Fruit fly (Drosophila melanogaster): ENCODE measurements around the gene Parg.

The Parg gene

dm6 chrX:3694770-3695145, 23.5 kb upstream of the Parg start:
- TF ChIP-seq CG14655 (GFP tag; optimal IDR thresholded peaks at IDR 0.05) (no peak), rn (GFP tag; IDR thresholded peaks at IDR 0.05) (no peak), CG17806 (tag; optimal IDR thresholded peaks at IDR 0.05) (no peak), D1 (tag; optimal IDR thresholded peaks at IDR 0.05) (no peak), EcR (GFP tag; optimal IDR thresholded peaks at IDR 0.05) (peak; percentile 24), CG13204 (GFP tag; optimal IDR thresholded peaks at IDR 0.05) (no peak), CG4496 (GFP tag; IDR thresholded peaks at IDR 0.05) (no peak; the same call in 2 of the 3 replicates), CG9948 (tag; optimal IDR thresholded peaks at IDR 0.05) (no peak), CG15710 (tag; optimal IDR thresholded peaks at IDR 0.05) (no peak), fd96Ca (GFP tag; IDR thresholded peaks at IDR 0.05) (peak; percentile 52; the same call in 1 of the 3 replicates), Pif1A (GFP tag; optimal IDR thresholded peaks at IDR 0.05) (no peak), gl (tag; optimal IDR thresholded peaks at IDR 0.05) (no peak), CG10348 (GFP tag; IDR thresholded peaks at IDR 0.05) (no peak)

- TF ChIP-seq D1 (tag; optimal IDR thresholded peaks at IDR 0.05) (peak; percentile 40), Pif1A (GFP tag; optimal IDR thresholded peaks at IDR 0.05) (peak; percentile 76), CG32121 (GFP tag; IDR thresholded peaks at IDR 0.05) (peak; percentile 43; the same call in 1 of the 2 replicates), CG34367 (tag; optimal IDR thresholded peaks at IDR 0.05) (peak; percentile 52), CG4496 (GFP tag; IDR thresholded peaks at IDR 0.05) (peak; percentile 33; the same call in 1 of the 3 replicates), CG8301 (tag; optimal IDR thresholded peaks at IDR 0.05) (peak; percentile 72), EcR (GFP tag; optimal IDR thresholded peaks at IDR 0.05) (no peak), CG10348 (GFP tag; IDR thresholded peaks at IDR 0.05) (no peak), CG8159 (tag; optimal IDR thresholded peaks at IDR 0.05) (peak; percentile 61), CG14655 (GFP tag; optimal IDR thresholded peaks at IDR 0.05) (peak; percentile 87), CG17806 (tag; optimal IDR thresholded peaks at IDR 0.05) (peak; percentile 45), Ets98B (GFP tag; IDR thresholded peaks at IDR 0.05) (no peak), Snoo (tag; optimal IDR thresholded peaks at IDR 0.05) (peak; percentile 33), Pif1B (GFP tag; optimal IDR thresholded peaks at IDR 0.05) (peak; percentile 45), rn (GFP tag; IDR thresholded peaks at IDR 0.05) (no peak), CG9948 (tag; optimal IDR thresholded peaks at IDR 0.05) (peak; percentile 68), fd96Ca (GFP tag; IDR thresholded peaks at IDR 0.05) (peak; percentile 64; the same call in 2 of the 3 replicates), CG15710 (tag; optimal IDR thresholded peaks at IDR 0.05) (peak; percentile 59)
These were observed 22.9 kb upstream of the Parg start for dm6 chrX:3693989-3694769.

dm6 chrX:3691623-3692553, 20.6 kb upstream of the Parg start:
- peak; percentile 77 for TF ChIP-seq CG17806 (tag; optimal IDR thresholded peaks at IDR 0.05)
- TF ChIP-seq CG8301 (tag; optimal IDR thresholded peaks at IDR 0.05), result peak; percentile 87
- TF ChIP-seq CG32121 (GFP tag; IDR thresholded peaks at IDR 0.05), result peak; percentile 94
- peak; percentile 87 for TF ChIP-seq Pif1A (GFP tag; optimal IDR thresholded peaks at IDR 0.05)
- peak; percentile 59 for TF ChIP-seq gl (tag; optimal IDR thresholded peaks at IDR 0.05)
- peak; percentile 75 for TF ChIP-seq Pif1B (GFP tag; optimal IDR thresholded peaks at IDR 0.05)
- peak; percentile 76 for TF ChIP-seq CG34367 (tag; optimal IDR thresholded peaks at IDR 0.05)
- peak; percentile 89 for TF ChIP-seq CG12605 (GFP tag; IDR thresholded peaks at IDR 0.05)
- peak; percentile 66 for TF ChIP-seq CG10348 (GFP tag; IDR thresholded peaks at IDR 0.05)
- peak; percentile 79 for TF ChIP-seq CG15710 (tag; optimal IDR thresholded peaks at IDR 0.05)
- TF ChIP-seq CG14655 (GFP tag; optimal IDR thresholded peaks at IDR 0.05), result peak; percentile 90
- TF ChIP-seq Ets98B (GFP tag; IDR thresholded peaks at IDR 0.05), result peak; percentile 89
- peak; percentile 72 for TF ChIP-seq Snoo (tag; optimal IDR thresholded peaks at IDR 0.05)
- peak; percentile 92 for TF ChIP-seq fd96Ca (GFP tag; IDR thresholded peaks at IDR 0.05)
- TF ChIP-seq CG9948 (tag; optimal IDR thresholded peaks at IDR 0.05), result peak; percentile 78
- peak; percentile 66 for TF ChIP-seq rn (GFP tag; IDR thresholded peaks at IDR 0.05)
- TF ChIP-seq CG4496 (GFP tag; IDR thresholded peaks at IDR 0.05), result peak; percentile 93
- peak; percentile 61 for TF ChIP-seq CG13204 (GFP tag; optimal IDR thresholded peaks at IDR 0.05)
- TF ChIP-seq EcR (GFP tag; optimal IDR thresholded peaks at IDR 0.05), result peak; percentile 81
- TF ChIP-seq CG8159 (tag; optimal IDR thresholded peaks at IDR 0.05), result peak; percentile 82
- TF ChIP-seq D1 (tag; optimal IDR thresholded peaks at IDR 0.05), result no peak

dm6 chrX:3690631-3691030, 19.3 kb upstream of the Parg start:
- TF ChIP-seq CG15710 (tag; optimal IDR thresholded peaks at IDR 0.05) (peak; percentile 39), CG34367 (tag; optimal IDR thresholded peaks at IDR 0.05) (peak; percentile 13), gl (tag; optimal IDR thresholded peaks at IDR 0.05) (no peak), Snoo (tag; optimal IDR thresholded peaks at IDR 0.05) (peak; percentile 22), CG8159 (tag; optimal IDR thresholded peaks at IDR 0.05) (peak; percentile 45), CG32121 (GFP tag; IDR thresholded peaks at IDR 0.05) (no peak), Pif1B (GFP tag; optimal IDR thresholded peaks at IDR 0.05) (no peak), CG8301 (tag; optimal IDR thresholded peaks at IDR 0.05) (peak; percentile 2), D1 (tag; optimal IDR thresholded peaks at IDR 0.05) (no peak), CG17806 (tag; optimal IDR thresholded peaks at IDR 0.05) (peak; percentile 18), CG14655 (GFP tag; optimal IDR thresholded peaks at IDR 0.05) (peak; percentile 18)

- TF ChIP-seq CG8159 (tag; optimal IDR thresholded peaks at IDR 0.05), result peak; percentile 32
- TF ChIP-seq CG15710 (tag; optimal IDR thresholded peaks at IDR 0.05), result peak; percentile 39
- TF ChIP-seq EcR (GFP tag; optimal IDR thresholded peaks at IDR 0.05), result peak; percentile 82
- TF ChIP-seq CG32121 (GFP tag; IDR thresholded peaks at IDR 0.05), result 0 out of 2 replicates have a peak, but pooled peaks have one; percentile 58
- no peak for TF ChIP-seq rn (GFP tag; IDR thresholded peaks at IDR 0.05)
- TF ChIP-seq CG4496 (GFP tag; IDR thresholded peaks at IDR 0.05), result peak; percentile 45
- peak; percentile 62 for TF ChIP-seq Pif1B (GFP tag; optimal IDR thresholded peaks at IDR 0.05)
- peak; percentile 1 for TF ChIP-seq CG34367 (tag; optimal IDR thresholded peaks at IDR 0.05)
- peak; percentile 66 for TF ChIP-seq gl (tag; optimal IDR thresholded peaks at IDR 0.05)
- TF ChIP-seq CG12605 (GFP tag; IDR thresholded peaks at IDR 0.05), result peak; percentile 86
- TF ChIP-seq Pif1A (GFP tag; optimal IDR thresholded peaks at IDR 0.05), result peak; percentile 6
- no peak for TF ChIP-seq CG17806 (tag; optimal IDR thresholded peaks at IDR 0.05)
- TF ChIP-seq CG10348 (GFP tag; IDR thresholded peaks at IDR 0.05), result no peak
- TF ChIP-seq CG13204 (GFP tag; optimal IDR thresholded peaks at IDR 0.05), result peak; percentile 73
- peak; percentile 62; the same call in 1 of the 2 replicates for TF ChIP-seq Ets98B (GFP tag; IDR thresholded peaks at IDR 0.05)
- TF ChIP-seq fd96Ca (GFP tag; IDR thresholded peaks at IDR 0.05), result peak; percentile 63; the same call in 1 of the 3 replicates
- TF ChIP-seq CG14655 (GFP tag; optimal IDR thresholded peaks at IDR 0.05), result peak; percentile 22
- no peak for TF ChIP-seq D1 (tag; optimal IDR thresholded peaks at IDR 0.05)
- TF ChIP-seq Snoo (tag; optimal IDR thresholded peaks at IDR 0.05), result no peak
- TF ChIP-seq CG9948 (tag; optimal IDR thresholded peaks at IDR 0.05), result no peak
- TF ChIP-seq CG8301 (tag; optimal IDR thresholded peaks at IDR 0.05), result peak; percentile 6
These were observed 17.8 kb upstream of the Parg start for dm6 chrX:3689079-3689478.

Measured in whole organism, pupa.